Worm (Caenorhabditis elegans) whole organism, young adult: ENCODE measurements around the gene cki-2.

Experiments used
- F55B11.4 ChIP-seq: sonication (generic microtip); optimal IDR thresholded peaks from 2 replicates; lab custom pipeline; 2016; ENCODE audit warnings: missing compliant biosample characterization, missing genetic modification characterization, borderline replicate concordance; ENCODE audit not compliant: insufficient read depth
- F57C9.4 ChIP-seq: sonication (generic microtip); optimal IDR thresholded peaks from 2 replicates; lab custom pipeline; 2017; ENCODE audit warnings: mild to moderate bottlenecking, missing genetic modification characterization, missing compliant biosample characterization
- egrh-3 ChIP-seq: fragments of 200-800 bp; sonication (Bioruptor generic); IDR thresholded peaks from 2 replicates; pipeline ENCODE4 v1.3.6; 2022; ENCODE audit warnings: missing genetic modification reagents, missing genetic modification characterization, missing compliant biosample characterization
- sptf-2 ChIP-seq: fragments of 200-800 bp; sonication (Bioruptor generic); optimal IDR thresholded peaks from 2 replicates; lab custom pipeline; 2018; ENCODE audit warnings: mild to moderate bottlenecking, missing genetic modification characterization, missing compliant biosample characterization
- ztf-28 ChIP-seq: fragments of 200-800 bp; sonication (Bioruptor generic); IDR thresholded peaks from 2 replicates; pipeline ENCODE4 v1.3.6; 2022; ENCODE audit warnings: missing genetic modification reagents, missing genetic modification characterization, missing compliant biosample characterization

ce11 chrII:7835314-7835713 is 19.0 kb downstream of the cki-2 start, which contains the start of gene cex-2:
- TF ChIP-seq sptf-2 (GFP tag; lab: Kevin White, UChicago): no peak
- no peak for TF ChIP-seq F55B11.4 (tag; lab: Kevin White, UChicago)
- TF ChIP-seq F57C9.4 (tag; lab: Kevin White, UChicago): no peak
- TF ChIP-seq egrh-3 (GFP tag; lab: Robert Waterston, UW): no peak
- TF ChIP-seq ztf-28 (GFP tag; lab: Robert Waterston, UW): no peak
